Worm (Caenorhabditis elegans) whole organism, late embryonic: ENCODE measurements around the gene srh-235.

Source experiments
- C38D4.7 ChIP-seq: fragments of 200-800 bp; sonication (Bioruptor generic); optimal IDR thresholded peaks from 2 replicates; lab custom pipeline; 2018; ENCODE audit warnings: mild to moderate bottlenecking, missing genetic modification characterization, moderate library complexity, missing compliant biosample characterization
- K02D7.2 ChIP-seq: sonication (generic microtip); optimal IDR thresholded peaks from 2 replicates; lab custom pipeline; 2017; ENCODE audit warnings: mild to moderate bottlenecking, missing genetic modification characterization, missing compliant biosample characterization
- ama-1 ChIP-seq: fragments of 150-350 bp; optimal IDR thresholded peaks from 2 replicates; lab custom pipeline; 2014
- ceh-18 ChIP-seq: sonication (generic microtip); optimal IDR thresholded peaks from 2 replicates; lab custom pipeline; 2016; ENCODE audit warnings: missing genetic modification characterization, missing compliant biosample characterization
- dve-1 ChIP-seq: sonication (generic microtip); optimal IDR thresholded peaks from 2 replicates; lab custom pipeline; 2017; ENCODE audit warnings: antibody characterized with exemption, mild to moderate bottlenecking, missing genetic modification characterization, missing compliant biosample characterization
- elt-4 ChIP-seq: sonication (generic microtip); optimal IDR thresholded peaks from 2 replicates; lab custom pipeline; 2016; ENCODE audit warnings: missing genetic modification characterization, missing compliant biosample characterization
- fkh-10 ChIP-seq: fragments of 150-350 bp; optimal IDR thresholded peaks from 2 replicates; lab custom pipeline; 2014; ENCODE audit warnings: missing biosample characterization, missing genetic modification reagents, missing genetic modification characterization
- hlh-13 ChIP-seq: fragments of 200-800 bp; sonication (Bioruptor generic); optimal IDR thresholded peaks from 2 replicates; lab custom pipeline; 2018; ENCODE audit warnings: mild to moderate bottlenecking, missing genetic modification characterization, missing compliant biosample characterization
- madf-2 ChIP-seq: sonication (generic microtip); optimal IDR thresholded peaks from 2 replicates; lab custom pipeline; 2017; ENCODE audit warnings: missing genetic modification characterization, missing compliant biosample characterization
- nhr-11 ChIP-seq: fragments of 150-350 bp; optimal IDR thresholded peaks from 2 replicates; lab custom pipeline; 2014; ENCODE audit warnings: missing biosample characterization, missing genetic modification characterization
- ref-2 ChIP-seq: sonication (generic microtip); optimal IDR thresholded peaks from 2 replicates; lab custom pipeline; 2016; ENCODE audit warnings: missing genetic modification characterization, missing compliant biosample characterization
- rnt-1 ChIP-seq: sonication (generic microtip); optimal IDR thresholded peaks from 2 replicates; lab custom pipeline; 2016; ENCODE audit warnings: missing genetic modification characterization, missing compliant biosample characterization

- TF ChIP-seq ref-2 (tag; lab: Kevin White, UChicago) (no peak), K02D7.2 (no peak), madf-2 (no peak), dve-1 (no peak), C38D4.7 (GFP tag; lab: Kevin White, UChicago) (no peak), elt-4 (no peak), ama-1 (lab: Kevin White, UChicago) (no peak), nhr-11 (tag; lab: Kevin White, UChicago) (no peak), rnt-1 (tag; lab: Kevin White, UChicago) (no peak), ceh-18 (no peak), hlh-13 (no peak), fkh-10 (no peak)
Measured at ce11 chrV:17430903-17431302, 40.6 kb downstream of the srh-235 start, which contains the start of gene srbc-27.
